Fruit fly (Drosophila melanogaster): Measurements from ENCODE around the gene Lcp65Ab2.
A peak's percentile ranks its signal among the peaks of the same experiment; 100 is the strongest.

Gene Lcp65Ab2

dm6 chr3L:6181776-6182175 lies 35.3 kb downstream of the Lcp65Ab2 start, which contains the start of gene CG10274 (continued):
- TF ChIP-seq CG11560 (tag; IDR thresholded peaks at IDR 0.05) (0 out of 3 replicates have a peak, but pooled peaks have one; percentile 23), CG7372 (GFP tag; IDR thresholded peaks at IDR 0.05) (peak; percentile 66), Oaz (GFP tag; IDR thresholded peaks at IDR 0.05) (no peak), CG18764 (GFP tag; optimal IDR thresholded peaks at IDR 0.05) (peak; percentile 72), CG2712 (tag; optimal IDR thresholded peaks at IDR 0.05) (peak; percentile 83), prd (optimal IDR thresholded peaks at IDR 0.05) (no peak), prd (GFP tag; IDR thresholded peaks at IDR 0.05) (peak; percentile 82), tup (GFP tag; optimal IDR thresholded peaks at IDR 0.05) (no peak), lmd (GFP tag; IDR thresholded peaks at IDR 0.05) (peak; percentile 80), CG11456 (GFP tag; IDR thresholded peaks at IDR 0.05) (no peak; the same call in 2 of the 3 replicates), CG1832 (GFP tag; optimal IDR thresholded peaks at IDR 0.05) (no peak), CG3407 (GFP tag; optimal IDR thresholded peaks at IDR 0.05) (peak; percentile 29), Sox102F (GFP tag; optimal IDR thresholded peaks at IDR 0.05) (no peak), CG13287 (GFP tag; IDR thresholded peaks at IDR 0.05; ENCODE audit: partially characterized antibody) (no peak; the same call in 1 of the 2 replicates), CG8388 (GFP tag; optimal IDR thresholded peaks at IDR 0.05) (peak; percentile 50), Meics (GFP tag; optimal IDR thresholded peaks at IDR 0.05) (no peak), gfzf (GFP tag; optimal IDR thresholded peaks at IDR 0.05) (peak; percentile 52), eyg (GFP tag; optimal IDR thresholded peaks at IDR 0.05) (no peak), CG6272 (GFP tag; IDR thresholded peaks at IDR 0.05) (0 out of 2 replicates have a peak, but pooled peaks have one; percentile 47), salm (tag; optimal IDR thresholded peaks at IDR 0.05) (no peak), inv (GFP tag; IDR thresholded peaks at IDR 0.05; ENCODE audit: partially characterized antibody) (no peak), sc (optimal IDR thresholded peaks at IDR 0.05) (no peak), sc (GFP tag; optimal IDR thresholded peaks at IDR 0.05) (peak; percentile 29), CG2875 (GFP tag; optimal IDR thresholded peaks at IDR 0.05) (no peak), pho (GFP tag; optimal IDR thresholded peaks at IDR 0.05) (peak; percentile 89), CG14441 (GFP tag; IDR thresholded peaks at IDR 0.05) (peak; percentile 61), corto (GFP tag; optimal IDR thresholded peaks at IDR 0.05) (no peak), Poxn (GFP tag; IDR thresholded peaks at IDR 0.05) (no peak), cad (GFP tag; optimal IDR thresholded peaks at IDR 0.05) (no peak), nerfin-2 (GFP tag; IDR thresholded peaks at IDR 0.05; ENCODE audit: partially characterized antibody) (no peak), ssp (GFP tag; IDR thresholded peaks at IDR 0.05) (peak; percentile 53), CG11504 (tag; optimal IDR thresholded peaks at IDR 0.05) (no peak), MESR4 (GFP tag; optimal IDR thresholded peaks at IDR 0.05) (no peak), CG4328 (GFP tag; optimal IDR thresholded peaks at IDR 0.05) (peak; percentile 50), CG1024 (GFP tag; IDR thresholded peaks at IDR 0.05) (0 out of 2 replicates have a peak, but pooled peaks have one; percentile 26), MBD-R2 (GFP tag; IDR thresholded peaks at IDR 0.05) (peak; percentile 89), CG9932 (GFP tag; IDR thresholded peaks at IDR 0.05) (peak; percentile 88), otp (GFP tag; IDR thresholded peaks at IDR 0.05) (no peak), esg (GFP tag; conservative IDR thresholded peaks at IDR 0.05) (peak; percentile 54; the same call in 1 of the 2 replicates), odd (GFP tag; optimal IDR thresholded peaks at IDR 0.05) (no peak), klu (GFP tag; IDR thresholded peaks at IDR 0.05) (peak; percentile 73; the same call in 1 of the 2 replicates), croc (GFP tag; conservative IDR thresholded peaks at IDR 0.05) (peak; percentile 62; the same call in 2 of the 3 replicates), Dll (GFP tag; IDR thresholded peaks at IDR 0.05; ENCODE audit: partially characterized antibody) (no peak), CG17385 (GFP tag; optimal IDR thresholded peaks at IDR 0.05) (no peak), CG3726 (GFP tag; IDR thresholded peaks at IDR 0.05) (no peak), Dp (GFP tag; optimal IDR thresholded peaks at IDR 0.05) (peak; percentile 75), ATbp (GFP tag; optimal IDR thresholded peaks at IDR 0.05) (no peak), Hmx (GFP tag; optimal IDR thresholded peaks at IDR 0.05) (no peak), Hey (tag; optimal IDR thresholded peaks at IDR 0.05) (no peak), CG43689 (GFP tag; IDR thresholded peaks at IDR 0.05) (no peak), Fer2 (tag; optimal IDR thresholded peaks at IDR 0.05) (peak; percentile 72)

All from whole organism, embryonic.